Fruit fly (Drosophila melanogaster): ENCODE measurements around the gene CG31097.

Gene CG31097

dm6 chr3R:25279796-25280350 is 17.7 kb downstream of the CG31097 start, which contains the start of gene CG10514:
Gene CG10514 (minus strand): TSS chr3R:25279846.
- TF ChIP-seq Mnt (GFP tag; optimal IDR thresholded peaks at IDR 0.05) (peak; percentile 33), Clk (GFP tag; optimal IDR thresholded peaks at IDR 0.05) (no peak), CG14711 (tag; optimal IDR thresholded peaks at IDR 0.05) (no peak), cic (GFP tag; optimal IDR thresholded peaks at IDR 0.05) (peak; percentile 65), CG1620 (GFP tag; optimal IDR thresholded peaks at IDR 0.05) (no peak), pad (GFP tag; optimal IDR thresholded peaks at IDR 0.05) (no peak), CG33017 (tag; optimal IDR thresholded peaks at IDR 0.05) (peak; percentile 45), CG12768 (GFP tag; optimal IDR thresholded peaks at IDR 0.05) (peak; percentile 53), CG7101 (tag; optimal IDR thresholded peaks at IDR 0.05) (peak; percentile 57), kay (GFP tag; ENCODE audit: borderline replicate concordance) (peak; percentile 90), Hr96 (GFP tag; optimal IDR thresholded peaks at IDR 0.05) (no peak), cnc (optimal IDR thresholded peaks at IDR 0.05) (no peak), CG7045 (GFP tag; optimal IDR thresholded peaks at IDR 0.05) (peak; percentile 50), ovo (GFP tag; optimal IDR thresholded peaks at IDR 0.05) (peak; percentile 23)

dm6 chr3R:25277112-25277511 is 20.5 kb downstream of the CG31097 start, which contains the start of gene CG10513:
Gene CG10513 (minus strand): TSS chr3R:25277212.
- no peak for TF ChIP-seq bab1 (GFP tag; optimal IDR thresholded peaks at IDR 0.05)
- TF ChIP-seq ovo (GFP tag; optimal IDR thresholded peaks at IDR 0.05) = no peak

dm6 chr3R:25275276-25275675 is 22.3 kb downstream of the CG31097 start:
- peak; percentile 22 for TF ChIP-seq CG14711 (tag; optimal IDR thresholded peaks at IDR 0.05)
- no peak for TF ChIP-seq CG1620 (GFP tag; optimal IDR thresholded peaks at IDR 0.05)
- TF ChIP-seq CG33017 (tag; optimal IDR thresholded peaks at IDR 0.05) = peak; percentile 71
- TF ChIP-seq Hr96 (GFP tag; optimal IDR thresholded peaks at IDR 0.05) = no peak
- peak; percentile 34 for TF ChIP-seq CG5204 (GFP tag; optimal IDR thresholded peaks at IDR 0.05)
- TF ChIP-seq cnc (optimal IDR thresholded peaks at IDR 0.05) = no peak
- peak; percentile 97 for TF ChIP-seq cic (GFP tag; optimal IDR thresholded peaks at IDR 0.05)
- TF ChIP-seq CG7045 (GFP tag; optimal IDR thresholded peaks at IDR 0.05) = peak; percentile 80
- no peak for TF ChIP-seq bab1 (GFP tag; optimal IDR thresholded peaks at IDR 0.05)
- TF ChIP-seq toe (GFP tag; optimal IDR thresholded peaks at IDR 0.05) = no peak
- peak; percentile 19 for TF ChIP-seq Mnt (GFP tag; optimal IDR thresholded peaks at IDR 0.05)
- TF ChIP-seq tj (GFP tag; optimal IDR thresholded peaks at IDR 0.05) = no peak
- peak; percentile 62 for TF ChIP-seq CG11617 (GFP tag; optimal IDR thresholded peaks at IDR 0.05)
- peak; percentile 11 for TF ChIP-seq Crg-1 (GFP tag; optimal IDR thresholded peaks at IDR 0.05)
- peak; percentile 44 for TF ChIP-seq pad (GFP tag; optimal IDR thresholded peaks at IDR 0.05)
- TF ChIP-seq CG12768 (GFP tag; optimal IDR thresholded peaks at IDR 0.05) = peak; percentile 58
- TF ChIP-seq ovo (GFP tag; optimal IDR thresholded peaks at IDR 0.05) = peak; percentile 20
- TF ChIP-seq Clk (GFP tag; optimal IDR thresholded peaks at IDR 0.05) = no peak
- TF ChIP-seq kay (GFP tag; ENCODE audit: borderline replicate concordance) = peak; percentile 94
- TF ChIP-seq CG7101 (tag; optimal IDR thresholded peaks at IDR 0.05) = peak; percentile 65

- TF ChIP-seq cic (GFP tag; optimal IDR thresholded peaks at IDR 0.05) (peak; percentile 0), CG12768 (GFP tag; optimal IDR thresholded peaks at IDR 0.05) (no peak)
Observed at dm6 chr3R:25273537-25273936, 24.0 kb downstream of the CG31097 start, which contains the start of gene CG11878. Gene CG11878 (plus strand): TSS chr3R:25273837.

- TF ChIP-seq cnc (optimal IDR thresholded peaks at IDR 0.05) = no peak
- TF ChIP-seq bab1 (GFP tag; optimal IDR thresholded peaks at IDR 0.05) = no peak
- TF ChIP-seq CG14711 (tag; optimal IDR thresholded peaks at IDR 0.05) = no peak
- TF ChIP-seq CG1620 (GFP tag; optimal IDR thresholded peaks at IDR 0.05) = no peak
- TF ChIP-seq Mnt (GFP tag; optimal IDR thresholded peaks at IDR 0.05) = no peak
- no peak for TF ChIP-seq pad (GFP tag; optimal IDR thresholded peaks at IDR 0.05)
- no peak for TF ChIP-seq kay (GFP tag; ENCODE audit: borderline replicate concordance)
- TF ChIP-seq toe (GFP tag; optimal IDR thresholded peaks at IDR 0.05) = no peak
- no peak for TF ChIP-seq Crg-1 (GFP tag; optimal IDR thresholded peaks at IDR 0.05)
- TF ChIP-seq CG7101 (tag; optimal IDR thresholded peaks at IDR 0.05) = no peak
- no peak for TF ChIP-seq Clk (GFP tag; optimal IDR thresholded peaks at IDR 0.05)
- no peak for TF ChIP-seq cic (GFP tag; optimal IDR thresholded peaks at IDR 0.05)
- no peak for TF ChIP-seq ovo (GFP tag; optimal IDR thresholded peaks at IDR 0.05)
- no peak for TF ChIP-seq tj (GFP tag; optimal IDR thresholded peaks at IDR 0.05)
- no peak for TF ChIP-seq CG12768 (GFP tag; optimal IDR thresholded peaks at IDR 0.05)
Observed at dm6 chr3R:25269909-25270308, 27.7 kb downstream of the CG31097 start, which contains the start of the genes CG11889 and CG11891. Gene CG11889 (plus strand): TSS chr3R:25270209. Gene CG11891 (plus strand): TSS chr3R:25270209.

- no peak for TF ChIP-seq pad (GFP tag; optimal IDR thresholded peaks at IDR 0.05)
Observed at dm6 chr3R:25266751-25267150, 30.8 kb downstream of the CG31097 start.

- TF ChIP-seq CG12768 (GFP tag; optimal IDR thresholded peaks at IDR 0.05) (no peak), CG33017 (tag; optimal IDR thresholded peaks at IDR 0.05) (no peak), CG1620 (GFP tag; optimal IDR thresholded peaks at IDR 0.05) (no peak), CG7045 (GFP tag; optimal IDR thresholded peaks at IDR 0.05) (no peak), CG11617 (GFP tag; optimal IDR thresholded peaks at IDR 0.05) (peak; percentile 18), Clk (GFP tag; optimal IDR thresholded peaks at IDR 0.05) (peak; percentile 3), Mnt (GFP tag; optimal IDR thresholded peaks at IDR 0.05) (peak; percentile 100), cic (GFP tag; optimal IDR thresholded peaks at IDR 0.05) (peak; percentile 30), tj (GFP tag; optimal IDR thresholded peaks at IDR 0.05) (peak; percentile 21), CG14711 (tag; optimal IDR thresholded peaks at IDR 0.05) (peak; percentile 4), Crg-1 (GFP tag; optimal IDR thresholded peaks at IDR 0.05) (peak; percentile 4), toe (GFP tag; optimal IDR thresholded peaks at IDR 0.05) (no peak), pad (GFP tag; optimal IDR thresholded peaks at IDR 0.05) (peak; percentile 26), bab1 (GFP tag; optimal IDR thresholded peaks at IDR 0.05) (peak; percentile 73), CG7101 (tag; optimal IDR thresholded peaks at IDR 0.05) (peak; percentile 39)
Observed at dm6 chr3R:25265589-25266201, 31.9 kb downstream of the CG31097 start, which contains the start of the genes GlnRS and RIOK2. Gene GlnRS (minus strand): TSS chr3R:25265721. Gene RIOK2 (plus strand): TSS chr3R:25265844.
